Fruit fly (Drosophila melanogaster): ENCODE measurements around the gene CG11178.

DNA sequence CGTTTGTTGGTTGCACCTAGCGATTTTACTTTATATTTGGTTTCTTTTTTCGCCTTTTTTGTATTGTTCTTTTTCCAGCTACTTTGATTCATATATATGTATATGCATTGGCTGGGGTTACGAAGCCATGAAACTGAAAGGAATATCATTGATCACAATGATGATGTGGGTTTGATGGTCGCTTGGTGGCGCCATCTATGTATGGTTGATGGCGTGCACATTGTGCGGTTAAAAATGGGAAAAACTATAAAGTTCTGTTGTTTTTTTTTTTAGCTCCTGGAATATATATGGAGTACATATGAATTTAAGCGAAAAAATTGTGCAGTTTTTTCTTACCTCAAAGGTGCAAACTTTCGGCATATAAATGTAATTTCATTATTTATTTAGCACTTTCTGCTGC is 18.6 kb upstream of the CG11178 start:
- TF ChIP-seq CG8319 (GFP tag; optimal IDR thresholded peaks at IDR 0.05), result no peak
- no peak for TF ChIP-seq lz (GFP tag; optimal IDR thresholded peaks at IDR 0.05)
- no peak for TF ChIP-seq Ets21C (GFP tag; optimal IDR thresholded peaks at IDR 0.05)
- TF ChIP-seq OdsH (GFP tag; optimal IDR thresholded peaks at IDR 0.05), result no peak
- no peak for TF ChIP-seq fd59A (GFP tag; optimal IDR thresholded peaks at IDR 0.05)
- no peak for TF ChIP-seq Hr39 (GFP tag; optimal IDR thresholded peaks at IDR 0.05)
- no peak for TF ChIP-seq dsx (GFP tag; optimal IDR thresholded peaks at IDR 0.05; ENCODE audit: poor library complexity, severe bottlenecking)
- TF ChIP-seq Lpt (GFP tag; optimal IDR thresholded peaks at IDR 0.05), result no peak
